Fruit fly (Drosophila melanogaster): ENCODE data around the gene Nplp4.

Gene Nplp4

DNA sequence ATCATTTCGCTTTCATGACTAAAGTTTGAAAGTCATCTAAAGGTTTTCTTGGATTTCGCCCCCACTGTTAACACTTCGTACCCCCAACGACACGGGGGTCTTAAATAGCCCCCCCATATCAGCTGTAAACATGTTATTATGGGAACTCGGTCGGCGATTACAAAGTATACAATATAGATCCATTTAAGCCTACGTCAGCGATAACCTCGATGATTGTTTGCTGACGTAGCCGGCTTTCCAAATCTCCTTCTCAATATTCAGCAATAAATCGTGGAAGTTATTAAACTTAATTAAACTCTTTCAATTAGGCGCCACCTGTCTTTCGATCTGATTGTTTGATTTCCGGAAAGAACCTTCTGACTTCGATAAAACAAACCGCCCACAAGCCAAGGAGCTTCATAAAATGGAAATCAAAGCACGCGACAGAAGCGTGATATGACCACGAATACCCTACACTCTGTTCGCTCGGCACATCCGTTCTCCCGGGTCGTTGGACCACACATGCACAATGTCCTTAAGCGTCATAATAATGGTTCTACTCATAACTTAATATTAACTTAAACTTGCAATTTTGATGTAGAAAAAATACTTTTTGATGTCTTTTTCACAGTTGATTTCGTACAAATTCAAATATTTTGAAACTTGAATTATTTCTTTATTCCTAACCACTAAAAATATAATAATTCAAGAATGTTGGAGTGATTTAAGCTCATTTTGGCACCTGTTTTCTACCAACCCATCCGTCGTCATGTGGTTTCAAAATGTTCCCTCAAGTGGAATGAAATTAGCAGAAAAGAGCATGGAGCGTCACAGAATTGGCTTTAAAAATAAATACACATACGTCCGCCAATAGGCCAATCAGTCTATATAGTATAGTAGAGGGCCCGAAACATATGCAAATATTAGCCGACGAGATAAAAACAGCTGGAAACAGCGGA lies 21.6 kb upstream of the Nplp4 start (continued):
- peak; percentile 7 for TF ChIP-seq CG18476 (GFP tag; optimal IDR thresholded peaks at IDR 0.05)
- no peak for TF ChIP-seq twi (tag; optimal IDR thresholded peaks at IDR 0.05)
- no peak for TF ChIP-seq stwl (tag; optimal IDR thresholded peaks at IDR 0.05)
- TF ChIP-seq CG6854 (GFP tag; optimal IDR thresholded peaks at IDR 0.05), result no peak
- TF ChIP-seq Spps (tag; optimal IDR thresholded peaks at IDR 0.05), result no peak
- TF ChIP-seq CG11456 (GFP tag; IDR thresholded peaks at IDR 0.05), result peak; percentile 75; the same call in 2 of the 3 replicates
- TF ChIP-seq pan (optimal IDR thresholded peaks at IDR 0.05), result no peak
- peak in 1 of 2 experiments; percentile 65 for TF ChIP-seq pan (GFP tag; optimal IDR thresholded peaks at IDR 0.05 in 1 of 2, IDR thresholded peaks at IDR 0.05 in 1 of 2)
- TF ChIP-seq fd102C (GFP tag; optimal IDR thresholded peaks at IDR 0.05), result no peak
- peak; percentile 48 for TF ChIP-seq bab2 (GFP tag; optimal IDR thresholded peaks at IDR 0.05)
- peak; percentile 35 for TF ChIP-seq Abd-B (GFP tag; optimal IDR thresholded peaks at IDR 0.05)
- TF ChIP-seq wor (GFP tag; IDR thresholded peaks at IDR 0.05), result no peak
- peak; percentile 64 for TF ChIP-seq CG3847 (GFP tag; IDR thresholded peaks at IDR 0.05)
- no peak for TF ChIP-seq eyg (GFP tag; optimal IDR thresholded peaks at IDR 0.05)
- peak; percentile 37 for TF ChIP-seq BtbVII (GFP tag; optimal IDR thresholded peaks at IDR 0.05)
- TF ChIP-seq CG9817 (tag; optimal IDR thresholded peaks at IDR 0.05), result peak; percentile 46
- peak; percentile 61 for TF ChIP-seq Antp (GFP tag; optimal IDR thresholded peaks at IDR 0.05)
- peak; percentile 62 for TF ChIP-seq grau (tag; optimal IDR thresholded peaks at IDR 0.05)
- no peak for TF ChIP-seq CG4854 (GFP tag; optimal IDR thresholded peaks at IDR 0.05)
- no peak for TF ChIP-seq CG4730 (GFP tag; IDR thresholded peaks at IDR 0.05)
- peak; percentile 42; the same call in 1 of the 2 replicates for TF ChIP-seq CG11696 (GFP tag; IDR thresholded peaks at IDR 0.05)
- TF ChIP-seq CG7357 (GFP tag; IDR thresholded peaks at IDR 0.05), result no peak
- TF ChIP-seq Hmr (GFP tag; optimal IDR thresholded peaks at IDR 0.05), result peak; percentile 73
- TF ChIP-seq CG7786 (GFP tag; optimal IDR thresholded peaks at IDR 0.05), result peak; percentile 28
- TF ChIP-seq CG33557 (GFP tag; optimal IDR thresholded peaks at IDR 0.05), result no peak
- TF ChIP-seq CG6654 (GFP tag; optimal IDR thresholded peaks at IDR 0.05), result peak; percentile 23
- TF ChIP-seq scrt (GFP tag; optimal IDR thresholded peaks at IDR 0.05), result peak; percentile 42
- no peak for TF ChIP-seq dmrt11E (tag; optimal IDR thresholded peaks at IDR 0.05)
- TF ChIP-seq CG11504 (tag; optimal IDR thresholded peaks at IDR 0.05), result peak; percentile 72
- TF ChIP-seq Oaz (GFP tag; IDR thresholded peaks at IDR 0.05), result peak; percentile 14; the same call in 1 of the 2 replicates
- TF ChIP-seq CG13424 (tag; optimal IDR thresholded peaks at IDR 0.05), result peak; percentile 55
- peak; percentile 56 for TF ChIP-seq CG1647 (GFP tag; optimal IDR thresholded peaks at IDR 0.05)
- no peak for TF ChIP-seq sqz (GFP tag; optimal IDR thresholded peaks at IDR 0.05)
- no peak for TF ChIP-seq Nf-YA (GFP tag; IDR thresholded peaks at IDR 0.05)
- TF ChIP-seq CG10654 (GFP tag; optimal IDR thresholded peaks at IDR 0.05), result peak; percentile 12
- peak; percentile 99 for TF ChIP-seq CG34376 (GFP tag; optimal IDR thresholded peaks at IDR 0.05)
- peak; percentile 72 for TF ChIP-seq Ets65A (GFP tag)
- TF ChIP-seq gem (tag; optimal IDR thresholded peaks at IDR 0.05), result peak; percentile 59
- 0 out of 2 replicates have a peak, but pooled peaks have one; percentile 32 for TF ChIP-seq CG17328 (GFP tag; IDR thresholded peaks at IDR 0.05)
- peak in 1 of 2 experiments; percentile 94 for TF ChIP-seq Hr78 (GFP tag; optimal IDR thresholded peaks at IDR 0.05)
- peak; percentile 15 for TF ChIP-seq CG18262 (tag; optimal IDR thresholded peaks at IDR 0.05)
- no peak for TF ChIP-seq CG12942 (GFP tag; optimal IDR thresholded peaks at IDR 0.05)
- peak; percentile 55 for TF ChIP-seq Sox102F (GFP tag; optimal IDR thresholded peaks at IDR 0.05)
- TF ChIP-seq insv (GFP tag; optimal IDR thresholded peaks at IDR 0.05), result no peak
- TF ChIP-seq Opbp (GFP tag; IDR thresholded peaks at IDR 0.05; ENCODE audit: partially characterized antibody), result no peak
- TF ChIP-seq CG11560 (tag; IDR thresholded peaks at IDR 0.05), result 0 out of 3 replicates have a peak, but pooled peaks have one; percentile 45
- TF ChIP-seq Hr3 (GFP tag; optimal IDR thresholded peaks at IDR 0.05), result peak; percentile 28
- peak; percentile 10 for TF ChIP-seq CG15514 (GFP tag; optimal IDR thresholded peaks at IDR 0.05)

Data from whole organism, embryonic.